Worm (Caenorhabditis elegans) whole organism, young adult: ENCODE results near the gene Y45G5AM.9.

ENCODE experiments used
- C17E4.6 ChIP-seq: fragments of 200-800 bp; sonication (Bioruptor generic); IDR thresholded peaks from 2 replicates; pipeline ENCODE4 v1.3.6; 2022; ENCODE audit warnings: missing genetic modification reagents, missing genetic modification characterization, missing compliant biosample characterization
- D2030.7 ChIP-seq: fragments of 200-800 bp; sonication (Bioruptor generic); IDR thresholded peaks from 2 replicates; pipeline ENCODE4 v1.3.6; 2022; ENCODE audit warnings: missing genetic modification reagents, missing genetic modification characterization, missing compliant biosample characterization
- F10E7.11 ChIP-seq: sonication (generic microtip); optimal IDR thresholded peaks from 2 replicates; lab custom pipeline; 2017; ENCODE audit warnings: mild to moderate bottlenecking, missing genetic modification characterization, moderate library complexity, missing compliant biosample characterization
- mcd-1 ChIP-seq: fragments of 200-800 bp; sonication (Bioruptor generic); IDR thresholded peaks from 2 replicates; pipeline ENCODE4 v1.3.6; 2022; ENCODE audit warnings: missing genetic modification reagents, missing genetic modification characterization, missing compliant biosample characterization
- nhr-90 ChIP-seq: sonication (generic microtip); optimal IDR thresholded peaks from 2 replicates; lab custom pipeline; 2016; ENCODE audit warnings: missing genotype, mild to moderate bottlenecking, missing genetic modification characterization, missing compliant biosample characterization
- unc-62 ChIP-seq: fragments of 150-350 bp; optimal IDR thresholded peaks from 2 replicates; lab custom pipeline; 2014; ENCODE audit warnings: missing biosample characterization, missing genetic modification reagents, missing genetic modification characterization

DNA sequence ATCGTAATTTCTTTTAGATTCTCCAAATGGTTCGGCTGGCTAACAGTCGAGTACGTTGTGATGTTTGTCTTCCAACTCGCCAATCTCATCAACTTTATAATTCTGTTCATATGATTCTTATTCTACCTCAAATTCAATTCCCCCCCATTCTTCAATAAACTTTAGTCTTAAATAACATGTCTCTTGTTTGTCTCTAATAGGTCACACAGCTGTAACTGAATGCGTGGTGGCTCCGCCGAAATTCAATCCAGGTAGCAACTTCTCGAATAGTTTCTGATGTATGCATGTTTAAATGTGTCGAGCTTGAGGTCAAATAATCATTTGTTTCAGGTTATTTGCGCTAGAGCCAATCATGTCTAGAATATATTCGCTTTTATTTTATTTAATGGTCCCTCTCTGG lies 55.7 kb downstream of the Y45G5AM.9 start, which contains the start of gene lgc-29:
- TF ChIP-seq nhr-90 (tag; lab: Kevin White, UChicago) (no peak), unc-62 (no peak), F10E7.11 (tag; lab: Kevin White, UChicago) (no peak), D2030.7 (GFP tag; lab: Robert Waterston, UW) (no peak), mcd-1 (GFP tag; lab: Robert Waterston, UW) (no peak), C17E4.6 (GFP tag; lab: Robert Waterston, UW) (no peak)
